In genomic region chrII:6491817-6492452, ce11 we compare ENCODE assay signal across 5 worm cellular contexts.
A peak's percentile ranks its signal among the peaks of the same experiment; 100 is the strongest.
TF ChIP-seq lines count a peak whose summit lies in the region.

Gene T28D9.11, minus strand, starts transcription at chrII:6491993.
Gene T28D9.1, plus strand, starts transcription at chrII:6492402.

TF ChIP-seq in whole organism, L1 larva, 84 proteins besides CTCF, POLR2A, EP300 and RAD21 (continues in another document):
- TF ChIP-seq ztf-11 (tag; optimal IDR thresholded peaks at IDR 0.05; lab: Kevin White, UChicago): peak in 1 of 2 experiments; percentile 54
- TF ChIP-seq mep-1 (tag; optimal IDR thresholded peaks at IDR 0.05; lab: Kevin White, UChicago): peak; percentile 30
- TF ChIP-seq tbx-2 (tag; optimal IDR thresholded peaks at IDR 0.05; lab: Kevin White, UChicago): peak; percentile 18
- TF ChIP-seq F16B12.6 (tag; optimal IDR thresholded peaks at IDR 0.05; lab: Kevin White, UChicago): no peak
- 0 out of 2 replicates have a peak, but pooled peaks have one; percentile 25 for TF ChIP-seq mab-9 (GFP tag; IDR thresholded peaks at IDR 0.05; lab: Robert Waterston, UW)
- TF ChIP-seq C04F5.9 (tag; optimal IDR thresholded peaks at IDR 0.05; lab: Kevin White, UChicago): no peak
- TF ChIP-seq egl-27 (tag; optimal IDR thresholded peaks at IDR 0.05; lab: Kevin White, UChicago): no peak
- TF ChIP-seq rnt-1 (tag; optimal IDR thresholded peaks at IDR 0.05; lab: Kevin White, UChicago): peak; percentile 58
- peak; percentile 23 for TF ChIP-seq ztf-4 (tag; optimal IDR thresholded peaks at IDR 0.05; lab: Kevin White, UChicago)
- TF ChIP-seq nhr-71 (tag; optimal IDR thresholded peaks at IDR 0.05; lab: Kevin White, UChicago): peak; percentile 55
- peak in 2 of 3 experiments; percentile 4 to 50 for TF ChIP-seq dpl-1 (GFP tag; optimal IDR thresholded peaks at IDR 0.05; lab: Kevin White, UChicago)
- 0 out of 2 replicates have a peak, but pooled peaks have one; percentile 22 for TF ChIP-seq grh-1 (GFP tag; IDR thresholded peaks at IDR 0.05; lab: Robert Waterston, UW)
- peak; percentile 88 for TF ChIP-seq lin-14 (GFP tag; optimal IDR thresholded peaks at IDR 0.05; lab: Kevin White, UChicago)
- TF ChIP-seq elt-2 (tag; optimal IDR thresholded peaks at IDR 0.05; lab: Kevin White, UChicago): no peak
- TF ChIP-seq xbp-1 (tag; optimal IDR thresholded peaks at IDR 0.05; lab: Kevin White, UChicago): peak; percentile 6
- TF ChIP-seq fkh-8 (tag; optimal IDR thresholded peaks at IDR 0.05; lab: Kevin White, UChicago): peak; percentile 87
- TF ChIP-seq lin-35 (GFP tag; optimal IDR thresholded peaks at IDR 0.05; lab: Kevin White, UChicago): peak in 1 of 2 experiments; percentile 56

TF ChIP-seq in whole organism, L3 larva, 47 proteins besides CTCF, POLR2A, EP300 and RAD21 (continues in another document):
- TF ChIP-seq skn-1 (tag; optimal IDR thresholded peaks at IDR 0.05; lab: Kevin White, UChicago): no peak
- TF ChIP-seq pha-4 (tag; optimal IDR thresholded peaks at IDR 0.05; lab: Kevin White, UChicago): peak; percentile 19
- no peak for TF ChIP-seq nhr-28 (tag; optimal IDR thresholded peaks at IDR 0.05; lab: Kevin White, UChicago)
- TF ChIP-seq fkh-10 (GFP tag; optimal IDR thresholded peaks at IDR 0.05; lab: Kevin White, UChicago): peak; percentile 54
- no peak for TF ChIP-seq mdl-1 (tag; optimal IDR thresholded peaks at IDR 0.05; lab: Kevin White, UChicago)
- TF ChIP-seq eor-1 (tag; optimal IDR thresholded peaks at IDR 0.05; lab: Kevin White, UChicago): no peak
- TF ChIP-seq fkh-2 (tag; optimal IDR thresholded peaks at IDR 0.05; lab: Kevin White, UChicago): no peak
- peak; percentile 17 for TF ChIP-seq ztf-4 (tag; optimal IDR thresholded peaks at IDR 0.05; lab: Kevin White, UChicago)
- no peak for TF ChIP-seq jun-1 (tag; optimal IDR thresholded peaks at IDR 0.05; lab: Kevin White, UChicago)
- TF ChIP-seq fos-1 (tag; optimal IDR thresholded peaks at IDR 0.05; lab: Kevin White, UChicago): no peak
- no peak for TF ChIP-seq nhr-67 (tag; optimal IDR thresholded peaks at IDR 0.05; lab: Kevin White, UChicago)
- TF ChIP-seq nhr-25 (tag; optimal IDR thresholded peaks at IDR 0.05; lab: Kevin White, UChicago): no peak
- TF ChIP-seq R02D3.7 (tag; optimal IDR thresholded peaks at IDR 0.05; lab: Kevin White, UChicago): no peak
- TF ChIP-seq ama-1 (optimal IDR thresholded peaks at IDR 0.05; lab: Kevin White, UChicago): peak; percentile 89
- TF ChIP-seq egl-27 (tag; optimal IDR thresholded peaks at IDR 0.05; lab: Kevin White, UChicago): no peak
- TF ChIP-seq sea-2 (GFP tag; optimal IDR thresholded peaks at IDR 0.05; lab: Kevin White, UChicago): peak; percentile 15
- no peak for TF ChIP-seq egl-5 (tag; optimal IDR thresholded peaks at IDR 0.05; lab: Kevin White, UChicago)
- peak; percentile 75 for TF ChIP-seq lin-39 (tag; optimal IDR thresholded peaks at IDR 0.05; lab: Kevin White, UChicago)
- no peak for TF ChIP-seq unc-39 (tag; optimal IDR thresholded peaks at IDR 0.05; lab: Kevin White, UChicago)
- TF ChIP-seq elt-3 (tag; optimal IDR thresholded peaks at IDR 0.05; lab: Kevin White, UChicago): no peak

TF ChIP-seq in whole organism, early embryonic, 17 proteins besides CTCF, POLR2A, EP300 and RAD21:
- TF ChIP-seq hmbx-1 (tag; optimal IDR thresholded peaks at IDR 0.05; lab: Kevin White, UChicago) (no peak), B0310.2 (tag; optimal IDR thresholded peaks at IDR 0.05; lab: Kevin White, UChicago) (peak; percentile 72), ceh-36 (tag; optimal IDR thresholded peaks at IDR 0.05; lab: Kevin White, UChicago) (no peak), scrt-1 (GFP tag; IDR thresholded peaks at IDR 0.05; lab: Robert Waterston, UW) (0 out of 2 replicates have a peak, but pooled peaks have one; percentile 59), aly-1 (tag; optimal IDR thresholded peaks at IDR 0.05; lab: Kevin White, UChicago) (peak; percentile 24), hnd-1 (tag; optimal IDR thresholded peaks at IDR 0.05; lab: Kevin White, UChicago) (no peak), pes-1 (GFP tag; IDR thresholded peaks at IDR 0.05; lab: Robert Waterston, UW) (peak; percentile 60; the same call in 1 of the 2 replicates), sea-1 (GFP tag; conservative IDR thresholded peaks at IDR 0.05; lab: Robert Waterston, UW) (no peak), ets-7 (tag; optimal IDR thresholded peaks at IDR 0.05; lab: Kevin White, UChicago) (no peak), tbx-37 (GFP tag; conservative IDR thresholded peaks at IDR 0.05; lab: Robert Waterston, UW) (peak; percentile 39; the same call in 1 of the 2 replicates), flt-1 (GFP tag; IDR thresholded peaks at IDR 0.05; lab: Robert Waterston, UW) (peak; percentile 33; the same call in 1 of the 2 replicates), hmg-4 (GFP tag; optimal IDR thresholded peaks at IDR 0.05; lab: Kevin White, UChicago) (peak; percentile 80)

TF ChIP-seq in whole organism, midembryonic, 9 proteins besides CTCF, POLR2A, EP300 and RAD21:
- TF ChIP-seq klf-2 (GFP tag; conservative IDR thresholded peaks at IDR 0.05; lab: Robert Waterston, UW): no peak; the same call in 1 of the 2 replicates
- peak; percentile 65; the same call in 1 of the 2 replicates for TF ChIP-seq tab-1 (GFP tag; IDR thresholded peaks at IDR 0.05; lab: Robert Waterston, UW)
- TF ChIP-seq ztf-29 (GFP tag; IDR thresholded peaks at IDR 0.05; lab: Robert Waterston, UW): peak; percentile 7; the same call in 1 of the 2 replicates
- TF ChIP-seq T22C8.4 (GFP tag; IDR thresholded peaks at IDR 0.05; lab: Robert Waterston, UW): no peak
- TF ChIP-seq ztf-23 (GFP tag; IDR thresholded peaks at IDR 0.05; lab: Robert Waterston, UW): peak; percentile 64; the same call in 1 of the 2 replicates
- TF ChIP-seq cog-1 (tag; optimal IDR thresholded peaks at IDR 0.05; lab: Kevin White, UChicago): peak; percentile 29
- no peak for TF ChIP-seq ref-1 (GFP tag; conservative IDR thresholded peaks at IDR 0.05; lab: Robert Waterston, UW)
- peak; percentile 64; the same call in 1 of the 2 replicates for TF ChIP-seq flt-1 (GFP tag; IDR thresholded peaks at IDR 0.05; lab: Robert Waterston, UW)
- TF ChIP-seq med-1 (GFP tag; optimal IDR thresholded peaks at IDR 0.05; lab: Kevin White, UChicago; ENCODE audit: insufficient read depth): no peak
TF ChIP-seq in whole organism, midembryonic: peak in this region for 5.

TF ChIP-seq in whole organism, young adult, 124 proteins besides CTCF, POLR2A, EP300 and RAD21 (continues in another document):
- TF ChIP-seq rpc-1 (optimal IDR thresholded peaks at IDR 0.05; lab: Kevin White, UChicago): no peak
- TF ChIP-seq rpc-1 (tag; optimal IDR thresholded peaks at IDR 0.05; lab: Kevin White, UChicago): no peak
- TF ChIP-seq ztf-25 (GFP tag; IDR thresholded peaks at IDR 0.05; lab: Robert Waterston, UW): no peak
- TF ChIP-seq B0035.1 (tag; optimal IDR thresholded peaks at IDR 0.05; lab: Kevin White, UChicago): no peak
- no peak for TF ChIP-seq dpff-1 (tag; optimal IDR thresholded peaks at IDR 0.05; lab: Kevin White, UChicago)
- no peak for TF ChIP-seq snpc-3.4 (tag; optimal IDR thresholded peaks at IDR 0.05; lab: Kevin White, UChicago)
- no peak for TF ChIP-seq hsf-1 (GFP tag; IDR thresholded peaks at IDR 0.05; lab: Robert Waterston, UW)
- peak; percentile 88 for TF ChIP-seq egrh-3 (GFP tag; IDR thresholded peaks at IDR 0.05; lab: Robert Waterston, UW)
- peak; percentile 71 for TF ChIP-seq ceh-27 (GFP tag; optimal IDR thresholded peaks at IDR 0.05; lab: Kevin White, UChicago)
- no peak for TF ChIP-seq snpc-1.3 (tag; optimal IDR thresholded peaks at IDR 0.05; lab: Kevin White, UChicago; ENCODE audit: insufficient read depth)
- no peak for TF ChIP-seq bed-1 (GFP tag; IDR thresholded peaks at IDR 0.05; lab: Robert Waterston, UW)
- peak; percentile 64 for TF ChIP-seq K12H6.12 (tag; optimal IDR thresholded peaks at IDR 0.05; lab: Kevin White, UChicago)
- peak; percentile 12 for TF ChIP-seq chd-7 (tag; optimal IDR thresholded peaks at IDR 0.05; lab: Kevin White, UChicago)
- TF ChIP-seq C06A6.2 (GFP tag; conservative IDR thresholded peaks at IDR 0.05; lab: Robert Waterston, UW): no peak
- TF ChIP-seq hlh-12 (tag; optimal IDR thresholded peaks at IDR 0.05; lab: Kevin White, UChicago): no peak
- peak in 1 of 3 experiments; percentile 45 for TF ChIP-seq lin-35 (GFP tag; optimal IDR thresholded peaks at IDR 0.05; lab: Kevin White, UChicago)
- 0 out of 2 replicates have a peak, but pooled peaks have one; percentile 25 for TF ChIP-seq pbrm-1 (GFP tag; IDR thresholded peaks at IDR 0.05; lab: Robert Waterston, UW)
- no peak for TF ChIP-seq akir-1 (GFP tag; optimal IDR thresholded peaks at IDR 0.05; lab: Kevin White, UChicago)
- TF ChIP-seq F22D6.2 (tag; optimal IDR thresholded peaks at IDR 0.05; lab: Kevin White, UChicago): no peak
- peak; percentile 23; the same call in 1 of the 2 replicates for TF ChIP-seq madf-8 (GFP tag; conservative IDR thresholded peaks at IDR 0.05; lab: Robert Waterston, UW)
- no peak for TF ChIP-seq Y53F4B.3 (GFP tag; IDR thresholded peaks at IDR 0.05; lab: Robert Waterston, UW)
- TF ChIP-seq dpl-1 (GFP tag; optimal IDR thresholded peaks at IDR 0.05; lab: Kevin White, UChicago): no peak
- no peak for TF ChIP-seq F37B4.10 (GFP tag; IDR thresholded peaks at IDR 0.05; lab: Robert Waterston, UW)
- no peak for TF ChIP-seq nhr-90 (tag; optimal IDR thresholded peaks at IDR 0.05; lab: Kevin White, UChicago)
- TF ChIP-seq D2030.7 (GFP tag; IDR thresholded peaks at IDR 0.05; lab: Robert Waterston, UW): no peak; the same call in none of the 2 replicates
- TF ChIP-seq snpc-4 (GFP tag; optimal IDR thresholded peaks at IDR 0.05; lab: Kevin White, UChicago): peak; percentile 83
- TF ChIP-seq snpc-4 (tag; optimal IDR thresholded peaks at IDR 0.05; lab: Kevin White, UChicago): peak; percentile 76 to 91 (median 84)
- no peak for TF ChIP-seq pha-4 (tag; optimal IDR thresholded peaks at IDR 0.05; lab: Kevin White, UChicago)
- no peak for TF ChIP-seq atf-7 (tag; optimal IDR thresholded peaks at IDR 0.05; lab: Kevin White, UChicago)
- no peak for TF ChIP-seq xnd-1 (tag; optimal IDR thresholded peaks at IDR 0.05; lab: Kevin White, UChicago)
- TF ChIP-seq somi-1 (GFP tag; optimal IDR thresholded peaks at IDR 0.05; lab: Kevin White, UChicago): no peak
- no peak for TF ChIP-seq tbx-9 (tag; optimal IDR thresholded peaks at IDR 0.05; lab: Kevin White, UChicago; ENCODE audit: borderline replicate concordance)
- TF ChIP-seq hmg-1.2 (GFP tag; IDR thresholded peaks at IDR 0.05; lab: Robert Waterston, UW): peak; percentile 28; the same call in 1 of the 2 replicates
- TF ChIP-seq bed-2 (GFP tag; IDR thresholded peaks at IDR 0.05; lab: Robert Waterston, UW): 0 out of 2 replicates have a peak, but pooled peaks have one; percentile 76
- TF ChIP-seq attf-6 (GFP tag; IDR thresholded peaks at IDR 0.05; lab: Robert Waterston, UW): no peak
- TF ChIP-seq nhr-120 (GFP tag; IDR thresholded peaks at IDR 0.05; lab: Robert Waterston, UW): no peak
- TF ChIP-seq madf-10 (tag; optimal IDR thresholded peaks at IDR 0.05; lab: Kevin White, UChicago): peak; percentile 28
- no peak for TF ChIP-seq mel-28 (tag; optimal IDR thresholded peaks at IDR 0.05; lab: Kevin White, UChicago; ENCODE audit: borderline replicate concordance)

Comparison
In these comparisons a context has a peak if more than half of its experiments do, and no peak if none do; other contexts are left out.
1. Of the 8 proteins assayed by ChIP-seq in both whole organism, young adult and whole organism, L1 larva: peak only in whole organism, young adult: none; only in whole organism, L1 larva: ama-1, dpl-1 and efl-1; in both: snpc-4; in neither: 3; mixed calls (peak in some experiments, not most) for 1.